Fruit fly (Drosophila melanogaster) whole organism, embryonic: Measurements from ENCODE around the gene CG15337.

Experiments
- Atf-2 ChIP-seq: fragments of 200-800 bp; sonication (Bioruptor generic); optimal IDR thresholded peaks from 2 replicates; lab custom pipeline; 2016; ENCODE audit warnings: missing biosample characterization, missing genetic modification characterization
- Atf6 ChIP-seq: fragments of 200-800 bp; sonication (Bioruptor generic); IDR thresholded peaks from 2 replicates; pipeline ENCODE4 v1.3.6; 2022; ENCODE audit warnings: missing biosample characterization, missing genetic modification characterization
- CG10209 ChIP-seq: fragments of 200-800 bp; sonication (Bioruptor generic); optimal IDR thresholded peaks from 3 replicates; lab custom pipeline; 2017; ENCODE audit warnings: missing biosample characterization, mild to moderate bottlenecking, missing genetic modification characterization, missing genetic modification reagents
- CG10959 ChIP-seq: fragments of 200-800 bp; sonication (Bioruptor generic); IDR thresholded peaks from 2 replicates; pipeline ENCODE4 v1.3.6; 2022; ENCODE audit warnings: missing biosample characterization, missing genetic modification characterization
- CG11398 ChIP-seq: fragments of 200-800 bp; sonication (Bioruptor generic); optimal IDR thresholded peaks from 2 replicates; lab custom pipeline; 2016; ENCODE audit warnings: missing biosample characterization, missing genetic modification characterization
- CG11695 ChIP-seq: fragments of 200-800 bp; sonication (Bioruptor generic); IDR thresholded peaks from 3 replicates; pipeline ENCODE4 v1.3.6; 2022; ENCODE audit warnings: missing biosample characterization, missing genetic modification characterization
- CG11696 ChIP-seq: fragments of 200-800 bp; sonication (Bioruptor generic); IDR thresholded peaks from 2 replicates; pipeline ENCODE4 v1.3.6; 2022; ENCODE audit warnings: missing biosample characterization, missing genetic modification characterization
- CG12104 ChIP-seq: fragments of 200-800 bp; sonication (Bioruptor generic); optimal IDR thresholded peaks from 3 replicates; lab custom pipeline; 2016; ENCODE audit warnings: missing biosample characterization, missing genetic modification characterization
- CG12219 ChIP-seq: fragments of 200-800 bp; sonication (Bioruptor generic); optimal IDR thresholded peaks from 3 replicates; lab custom pipeline; 2018; ENCODE audit warnings: missing biosample characterization, mild to moderate bottlenecking, missing genetic modification characterization
- CG12391 ChIP-seq: fragments of 200-800 bp; sonication (Bioruptor generic); optimal IDR thresholded peaks from 3 replicates; lab custom pipeline; 2018; ENCODE audit warnings: missing biosample characterization, mild to moderate bottlenecking, missing genetic modification characterization, moderate library complexity
- CG14441 ChIP-seq: fragments of 200-800 bp; sonication (Bioruptor generic); IDR thresholded peaks from 2 replicates; pipeline ENCODE4 v1.3.6; 2022; ENCODE audit warnings: missing biosample characterization, missing genetic modification characterization
- CG1529 ChIP-seq: fragments of 200-800 bp; sonication (Bioruptor generic); optimal IDR thresholded peaks from 3 replicates; lab custom pipeline; 2018; ENCODE audit warnings: missing biosample characterization, missing genetic modification characterization
- CG15514 ChIP-seq: fragments of 200-800 bp; sonication (Bioruptor generic); optimal IDR thresholded peaks from 3 replicates; lab custom pipeline; 2017; ENCODE audit warnings: missing biosample characterization, missing genetic modification characterization, mild to moderate bottlenecking, moderate library complexity, missing genetic modification reagents
- CG33213 ChIP-seq: fragments of 200-800 bp; sonication (Bioruptor generic); optimal IDR thresholded peaks from 3 replicates; lab custom pipeline; 2016; ENCODE audit warnings: missing biosample characterization, missing genetic modification characterization
- CG34224 ChIP-seq: fragments of 200-800 bp; sonication (Bioruptor generic); IDR thresholded peaks from 3 replicates; pipeline ENCODE4 v1.3.6; 2022; ENCODE audit warnings: missing biosample characterization, missing genetic modification characterization; ENCODE audit not compliant: partially characterized antibody
- CG4617 ChIP-seq: fragments of 200-800 bp; sonication (Bioruptor generic); optimal IDR thresholded peaks from 3 replicates; lab custom pipeline; 2016; ENCODE audit warnings: missing biosample characterization, missing genetic modification characterization, borderline replicate concordance
- CG5245 ChIP-seq: fragments of 200-800 bp; sonication (Bioruptor generic); optimal IDR thresholded peaks from 3 replicates; lab custom pipeline; 2016; ENCODE audit warnings: missing biosample characterization, missing genetic modification characterization
- CG6175 ChIP-seq: fragments of 200-800 bp; sonication (Bioruptor generic); IDR thresholded peaks from 3 replicates; pipeline ENCODE4 v1.3.6; 2022; ENCODE audit warnings: missing biosample characterization, missing genetic modification characterization
- CG6813 ChIP-seq: fragments of 200-800 bp; sonication (Bioruptor generic); optimal IDR thresholded peaks from 2 replicates; lab custom pipeline; 2017; ENCODE audit warnings: missing biosample characterization, missing genetic modification characterization, mild to moderate bottlenecking, moderate library complexity, missing genetic modification reagents
- CG6854 ChIP-seq: fragments of 200-800 bp; sonication (Bioruptor generic); optimal IDR thresholded peaks from 3 replicates; lab custom pipeline; 2017; ENCODE audit warnings: missing biosample characterization, mild to moderate bottlenecking, missing genetic modification characterization
- CG7928 ChIP-seq: fragments of 200-800 bp; sonication (Bioruptor generic); optimal IDR thresholded peaks from 2 replicates; lab custom pipeline; 2017; ENCODE audit warnings: missing biosample characterization, mild to moderate bottlenecking, missing genetic modification characterization
- CG7963 ChIP-seq: fragments of 200-800 bp; sonication (Bioruptor generic); IDR thresholded peaks from 3 replicates; pipeline ENCODE4 v1.3.6; 2022; ENCODE audit warnings: missing biosample characterization, missing genetic modification characterization; ENCODE audit not compliant: partially characterized antibody
- Dfd ChIP-seq, 2 experiments: fragments of >200 bp; optimal IDR thresholded peaks; 2 replicates each; lab custom pipeline; 2017; ENCODE audit warnings: missing biosample characterization in 2 of 2, missing genetic modification characterization in 2 of 2
- Hr39 ChIP-seq: fragments of >200 bp; optimal IDR thresholded peaks from 2 replicates; lab custom pipeline; 2017
- Mrtf ChIP-seq: fragments of 200-800 bp; sonication (Bioruptor generic); IDR thresholded peaks from 3 replicates; pipeline ENCODE4 v1.3.6; 2022; ENCODE audit warnings: missing biosample characterization, missing genetic modification characterization
- Pdp1 ChIP-seq, 2 experiments: fragments of 200-800 bp; sonication (Bioruptor generic); optimal IDR thresholded peaks; 3 replicates each; lab custom pipeline; 2016; ENCODE audit warnings: missing biosample characterization in 2 of 2, missing genetic modification characterization in 2 of 2, mild to moderate bottlenecking in 1 of 2, moderate library complexity in 1 of 2
- TFAM ChIP-seq: fragments of 200-800 bp; sonication (Bioruptor generic); optimal IDR thresholded peaks from 2 replicates; lab custom pipeline; 2017; ENCODE audit warnings: missing biosample characterization, missing genetic modification characterization, inconsistent platforms
- cad ChIP-seq: fragments of >200 bp; optimal IDR thresholded peaks from 2 replicates; lab custom pipeline; 2017; ENCODE audit warnings: missing biosample characterization, missing genetic modification characterization
- croc ChIP-seq: fragments of 200-800 bp; sonication (Bioruptor generic); conservative IDR thresholded peaks from 3 replicates; pipeline ENCODE4 v1.3.6; 2022; ENCODE audit warnings: missing biosample characterization, missing genetic modification characterization
- crp ChIP-seq, 2 experiments: fragments of 200-800 bp; sonication (Bioruptor generic); optimal IDR thresholded peaks; 2 replicates in 1 of 2; 3 replicates in 1 of 2; lab custom pipeline; 2017; ENCODE audit warnings: missing biosample characterization in 2 of 2, missing genetic modification characterization in 2 of 2, mild to moderate bottlenecking in 1 of 2, moderate library complexity in 1 of 2
- dimm ChIP-seq: fragments of 200-800 bp; sonication (Bioruptor generic); IDR thresholded peaks from 2 replicates; pipeline ENCODE4 v1.3.6; 2022; ENCODE audit warnings: missing biosample characterization, missing genetic modification characterization
- disco-r ChIP-seq: fragments of 200-800 bp; sonication (Bioruptor generic); optimal IDR thresholded peaks from 2 replicates; lab custom pipeline; 2016; ENCODE audit warnings: missing biosample characterization, missing genetic modification characterization
- gce ChIP-seq: fragments of 200-800 bp; sonication (Bioruptor generic); IDR thresholded peaks from 3 replicates; pipeline ENCODE4 v1.3.6; 2022; ENCODE audit warnings: missing biosample characterization, missing genetic modification characterization
- gcm2 ChIP-seq: fragments of 200-800 bp; sonication (Bioruptor generic); optimal IDR thresholded peaks from 2 replicates; lab custom pipeline; 2016; ENCODE audit warnings: missing biosample characterization, missing genetic modification characterization
- ham ChIP-seq: fragments of 200-800 bp; sonication (Bioruptor generic); IDR thresholded peaks from 2 replicates; pipeline ENCODE4 v1.3.6; 2022; ENCODE audit warnings: missing biosample characterization, missing genetic modification characterization
- ind ChIP-seq: fragments of 200-800 bp; sonication (Bioruptor generic); optimal IDR thresholded peaks from 3 replicates; lab custom pipeline; 2016; ENCODE audit warnings: missing biosample characterization, missing genetic modification characterization
- ken ChIP-seq: fragments of 200-800 bp; sonication (Bioruptor generic); IDR thresholded peaks from 3 replicates; pipeline ENCODE4 v1.3.6; 2022; ENCODE audit warnings: missing biosample characterization, missing genetic modification characterization
- lola ChIP-seq, 3 experiments: fragments of >200 bp in 2 of 3; fragments of 200-800 bp in 1 of 3; sonication (Bioruptor generic) in 1 of 3; optimal IDR thresholded peaks; 2 replicates each; lab custom pipeline; 2017 to 2019; ENCODE audit warnings: missing biosample characterization in 3 of 3, missing genetic modification characterization in 3 of 3, mild to moderate bottlenecking in 1 of 3, moderate library complexity in 1 of 3
- maf-S ChIP-seq: fragments of 200-800 bp; sonication (Bioruptor generic); optimal IDR thresholded peaks from 2 replicates; lab custom pipeline; 2016; ENCODE audit warnings: missing biosample characterization, missing genetic modification characterization
- mirr ChIP-seq: fragments of 200-800 bp; sonication (Bioruptor generic); optimal IDR thresholded peaks from 3 replicates; lab custom pipeline; 2018; ENCODE audit warnings: missing biosample characterization, mild to moderate bottlenecking, missing genetic modification characterization
- oc ChIP-seq: fragments of 200-800 bp; sonication (Bioruptor generic); optimal IDR thresholded peaks from 2 replicates; lab custom pipeline; 2018; ENCODE audit warnings: missing biosample characterization, mild to moderate bottlenecking, missing genetic modification characterization, moderate library complexity
- p53 ChIP-seq: fragments of 200-800 bp; sonication (Bioruptor generic); optimal IDR thresholded peaks from 2 replicates; lab custom pipeline; 2016; ENCODE audit warnings: missing biosample characterization, missing genetic modification characterization
- sc ChIP-seq, 3 experiments: fragments of >200 bp in 2 of 3; fragments of 200-800 bp in 1 of 3; sonication (Bioruptor generic) in 1 of 3; optimal IDR thresholded peaks; 2 replicates in 2 of 3; 3 replicates in 1 of 3; lab custom pipeline; 2017; ENCODE audit warnings: mild to moderate bottlenecking in 1 of 3, missing biosample characterization in 1 of 3, missing genetic modification characterization in 1 of 3, missing genetic modification reagents in 1 of 3
- sima ChIP-seq: fragments of 200-800 bp; sonication (Bioruptor generic); optimal IDR thresholded peaks from 2 replicates; lab custom pipeline; 2016; ENCODE audit warnings: missing biosample characterization, missing genetic modification characterization
- stwl ChIP-seq: fragments of 200-800 bp; sonication (Bioruptor generic); optimal IDR thresholded peaks from 3 replicates; lab custom pipeline; 2018; ENCODE audit warnings: missing biosample characterization, mild to moderate bottlenecking, missing genetic modification characterization, moderate library complexity
- tna ChIP-seq: fragments of 200-800 bp; sonication (Bioruptor generic); IDR thresholded peaks from 2 replicates; pipeline ENCODE4 v1.3.6; 2022; ENCODE audit warnings: missing biosample characterization, missing genetic modification characterization; ENCODE audit not compliant: partially characterized antibody
- trem ChIP-seq: fragments of 200-800 bp; optimal IDR thresholded peaks from 3 replicates; lab custom pipeline; 2019; ENCODE audit warnings: missing biosample characterization, mild to moderate bottlenecking, missing genetic modification characterization, moderate library complexity
- trh ChIP-seq: fragments of 200-800 bp; sonication (Bioruptor generic); optimal IDR thresholded peaks from 2 replicates; lab custom pipeline; 2016; ENCODE audit warnings: missing biosample characterization, missing genetic modification characterization
- tx ChIP-seq: fragments of 200-800 bp; sonication (Bioruptor generic); optimal IDR thresholded peaks from 2 replicates; lab custom pipeline; 2016; ENCODE audit warnings: missing biosample characterization, missing genetic modification characterization
- wdn ChIP-seq: fragments of 200-800 bp; sonication (Bioruptor generic); IDR thresholded peaks from 2 replicates; pipeline ENCODE4 v1.3.6; 2022; ENCODE audit warnings: missing biosample characterization, missing genetic modification characterization
- z ChIP-seq: fragments of 200-800 bp; sonication (Bioruptor generic); IDR thresholded peaks from 3 replicates; pipeline ENCODE4 v1.3.6; 2022; ENCODE audit warnings: missing biosample characterization, missing genetic modification characterization
- zen2 ChIP-seq: fragments of 200-800 bp; sonication (Bioruptor generic); IDR thresholded peaks from 3 replicates; pipeline ENCODE4 v1.3.6; 2022; ENCODE audit warnings: missing biosample characterization, missing genetic modification characterization; ENCODE audit not compliant: partially characterized antibody

Gene CG15337

DNA sequence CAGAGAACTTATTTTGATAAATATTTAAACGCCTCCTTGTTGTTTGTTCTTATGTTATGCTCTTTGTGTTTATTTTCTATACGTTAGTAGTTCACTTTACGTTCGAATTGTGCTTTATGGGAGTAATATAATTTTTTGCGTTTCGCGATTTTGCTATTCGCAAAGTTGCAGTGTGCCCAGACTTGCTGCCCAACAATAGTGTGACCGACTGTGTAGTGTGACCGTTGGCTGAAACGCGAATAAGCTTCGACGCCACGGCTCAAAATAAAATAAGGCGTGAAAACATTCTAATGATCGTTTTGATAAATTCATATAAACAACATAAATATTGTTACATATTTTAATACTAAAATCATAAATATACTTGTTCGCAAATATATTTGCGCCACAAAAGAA lies 17.8 kb upstream of the CG15337 start, which contains the start of gene Smox (continued):
- TF ChIP-seq CG6854 (no peak), mirr (GFP tag; lab: Kevin White, UChicago) (no peak), z (GFP tag; lab: Robert Waterston, UW) (no peak), croc (GFP tag; lab: Robert Waterston, UW) (no peak), CG7928 (GFP tag; lab: Kevin White, UChicago) (no peak), disco-r (GFP tag; lab: Kevin White, UChicago) (no peak), sc (optimal IDR thresholded peaks at IDR 0.05; lab: Kevin White, UChicago) (no peak), sc (GFP tag; optimal IDR thresholded peaks at IDR 0.05; lab: Kevin White, UChicago) (no peak), CG5245 (no peak), CG12391 (tag; lab: Kevin White, UChicago) (peak; percentile 4), trh (GFP tag; lab: Kevin White, UChicago) (no peak), Pdp1 (GFP tag; optimal IDR thresholded peaks at IDR 0.05; lab: Kevin White, UChicago) (no peak), CG11398 (GFP tag; lab: Kevin White, UChicago) (no peak), CG4617 (GFP tag; lab: Kevin White, UChicago) (peak; percentile 75), CG6813 (GFP tag; lab: Kevin White, UChicago) (no peak), wdn (GFP tag; lab: Robert Waterston, UW) (no peak), tx (GFP tag; lab: Kevin White, UChicago) (no peak), TFAM (GFP tag; lab: Kevin White, UChicago) (no peak), CG10209 (GFP tag; lab: Kevin White, UChicago) (no peak), Mrtf (GFP tag; lab: Robert Waterston, UW) (no peak), CG34224 (no peak), CG10959 (GFP tag; lab: Robert Waterston, UW) (no peak), ind (GFP tag; lab: Kevin White, UChicago) (no peak), CG15514 (GFP tag; lab: Kevin White, UChicago) (peak; percentile 22), tna (GFP tag; lab: Robert Waterston, UW) (no peak), oc (tag; lab: Kevin White, UChicago) (no peak), dimm (no peak), CG14441 (GFP tag; lab: Robert Waterston, UW) (no peak), trem (tag; lab: Kevin White, UChicago) (peak; percentile 39), stwl (tag; lab: Kevin White, UChicago) (peak; percentile 60), Hr39 (lab: Kevin White, UChicago) (no peak), Dfd (GFP tag; optimal IDR thresholded peaks at IDR 0.05; lab: Kevin White, UChicago) (no peak), CG33213 (GFP tag; lab: Kevin White, UChicago) (no peak), p53 (GFP tag; lab: Kevin White, UChicago) (no peak), gcm2 (GFP tag; lab: Kevin White, UChicago) (no peak), zen2 (GFP tag; lab: Robert Waterston, UW) (no peak), lola (GFP tag; optimal IDR thresholded peaks at IDR 0.05; lab: Kevin White, UChicago) (no peak), CG6175 (GFP tag; lab: Robert Waterston, UW) (no peak), CG1529 (GFP tag; lab: Kevin White, UChicago) (no peak), crp (GFP tag; optimal IDR thresholded peaks at IDR 0.05; lab: Kevin White, UChicago) (peak in 1 of 2 experiments; percentile 26), CG7963 (GFP tag; lab: Robert Waterston, UW) (no peak), Atf-2 (GFP tag; lab: Kevin White, UChicago) (no peak), CG12104 (GFP tag; lab: Kevin White, UChicago) (no peak), CG12219 (GFP tag; lab: Kevin White, UChicago) (no peak), gce (GFP tag; lab: Robert Waterston, UW) (no peak), cad (GFP tag; lab: Kevin White, UChicago) (no peak), ham (GFP tag; lab: Robert Waterston, UW) (no peak), Atf6 (GFP tag; lab: Robert Waterston, UW) (no peak), sima (GFP tag; lab: Kevin White, UChicago) (no peak), ken (no peak), CG11696 (GFP tag; lab: Robert Waterston, UW) (no peak), CG11695 (GFP tag; lab: Robert Waterston, UW) (no peak), maf-S (no peak)
